Worm (Caenorhabditis elegans) whole organism, midembryonic: ENCODE results near the gene trap-4.

ENCODE experiments used
- T22C8.4 ChIP-seq: fragments of 200-800 bp; sonication (Bioruptor generic); IDR thresholded peaks from 2 replicates; pipeline ENCODE4 v1.3.6; 2022; ENCODE audit warnings: missing genetic modification characterization, missing compliant biosample characterization
- cog-1 ChIP-seq: sonication (generic microtip); optimal IDR thresholded peaks from 2 replicates; lab custom pipeline; 2016; ENCODE audit warnings: missing genetic modification characterization, missing compliant biosample characterization
- flt-1 ChIP-seq: fragments of 200-800 bp; sonication (Bioruptor generic); IDR thresholded peaks from 2 replicates; pipeline ENCODE4 v1.3.6; 2022; ENCODE audit warnings: missing genetic modification characterization, missing compliant biosample characterization
- med-1 ChIP-seq: sonication (generic microtip); optimal IDR thresholded peaks from 2 replicates; lab custom pipeline; 2017; ENCODE audit warnings: missing genetic modification characterization, mild to moderate bottlenecking, missing compliant biosample characterization, antibody characterized with exemption, missing genetic modification reagents; ENCODE audit not compliant: insufficient read depth
- ref-1 ChIP-seq: fragments of 200-800 bp; sonication (Bioruptor generic); conservative IDR thresholded peaks from 2 replicates; pipeline ENCODE4 v1.3.6; 2022; ENCODE audit warnings: missing genetic modification reagents, missing genetic modification characterization, missing compliant biosample characterization
- tab-1 ChIP-seq: fragments of 200-800 bp; sonication (Bioruptor generic); IDR thresholded peaks from 2 replicates; pipeline ENCODE4 v1.3.6; 2022; ENCODE audit warnings: missing genetic modification characterization, missing compliant biosample characterization

DNA sequence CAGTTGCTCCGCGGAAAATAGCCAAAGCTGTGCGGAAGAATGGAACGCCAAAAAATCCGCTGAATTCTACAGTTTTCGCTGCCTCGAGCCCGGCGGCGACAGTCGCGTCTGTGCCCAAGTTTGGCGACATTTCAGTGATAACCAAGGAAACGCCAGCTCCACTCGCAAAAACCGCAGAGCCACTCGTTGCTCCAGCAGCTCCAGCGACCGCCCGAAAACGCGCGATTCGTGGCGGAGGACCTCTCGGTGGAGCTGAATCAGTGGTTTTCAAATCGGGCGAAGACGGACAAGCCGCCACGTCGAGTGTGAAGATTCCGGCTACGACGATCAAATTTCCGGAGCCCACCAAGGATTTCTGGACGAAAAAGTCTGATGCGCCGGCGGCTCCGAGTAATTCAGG, 4.3 kb upstream of the trap-4 start:
- TF ChIP-seq flt-1 (GFP tag; lab: Robert Waterston, UW): no peak
- no peak for TF ChIP-seq cog-1 (tag; lab: Kevin White, UChicago)
- no peak for TF ChIP-seq med-1 (GFP tag; lab: Kevin White, UChicago)
- no peak for TF ChIP-seq ref-1 (GFP tag; lab: Robert Waterston, UW)
- no peak for TF ChIP-seq tab-1 (GFP tag; lab: Robert Waterston, UW)
- TF ChIP-seq T22C8.4: no peak
